Fruit fly (Drosophila melanogaster) whole organism, embryonic: ENCODE measurements around the gene CG12609.
A peak's percentile ranks its signal among the peaks of the same experiment; 100 is the strongest.

ENCODE experiments used
- CG11456 ChIP-seq: fragments of 200-800 bp; sonication (Bioruptor generic); IDR thresholded peaks from 3 replicates; pipeline ENCODE4 v1.3.6; 2022; ENCODE audit warnings: missing biosample characterization, missing genetic modification characterization
- CG12236 ChIP-seq: fragments of 200-800 bp; sonication (Bioruptor generic); optimal IDR thresholded peaks from 2 replicates; lab custom pipeline; 2016; ENCODE audit warnings: missing biosample characterization, missing genetic modification characterization
- CG13123 ChIP-seq: fragments of 200-800 bp; sonication (Bioruptor generic); optimal IDR thresholded peaks from 2 replicates; lab custom pipeline; 2016; ENCODE audit warnings: missing biosample characterization, missing genetic modification characterization
- CG13775 ChIP-seq: fragments of 200-800 bp; sonication (Bioruptor generic); optimal IDR thresholded peaks from 3 replicates; lab custom pipeline; 2017; ENCODE audit warnings: missing biosample characterization, mild to moderate bottlenecking, missing genetic modification characterization
- CG14710 ChIP-seq: fragments of 200-800 bp; sonication (Bioruptor generic); optimal IDR thresholded peaks from 3 replicates; lab custom pipeline; 2019; ENCODE audit warnings: missing biosample characterization, mild to moderate bottlenecking, missing genetic modification characterization, moderate library complexity
- CG1602 ChIP-seq: fragments of 200-800 bp; sonication (Bioruptor generic); optimal IDR thresholded peaks from 3 replicates; lab custom pipeline; 2016; ENCODE audit warnings: missing biosample characterization, missing genetic modification characterization
- CG16815 ChIP-seq: fragments of 200-800 bp; sonication (Bioruptor generic); optimal IDR thresholded peaks from 3 replicates; lab custom pipeline; 2017; ENCODE audit warnings: missing biosample characterization, mild to moderate bottlenecking, missing genetic modification characterization
- CG3847 ChIP-seq: fragments of 200-800 bp; sonication (Bioruptor generic); IDR thresholded peaks from 2 replicates; pipeline ENCODE4 v1.3.6; 2022; ENCODE audit warnings: missing biosample characterization, missing genetic modification characterization
- CG4707 ChIP-seq: fragments of 200-800 bp; sonication (Bioruptor generic); optimal IDR thresholded peaks from 2 replicates; lab custom pipeline; 2018; ENCODE audit warnings: missing biosample characterization, mild to moderate bottlenecking, missing genetic modification characterization, moderate library complexity
- CG6689 ChIP-seq: fragments of 200-800 bp; sonication (Bioruptor generic); IDR thresholded peaks from 2 replicates; pipeline ENCODE4 v1.3.6; 2022; ENCODE audit warnings: missing biosample characterization, missing genetic modification characterization
- CG7556 ChIP-seq: fragments of 200-800 bp; sonication (Bioruptor generic); optimal IDR thresholded peaks from 2 replicates; lab custom pipeline; 2017; ENCODE audit warnings: missing biosample characterization, mild to moderate bottlenecking, missing genetic modification characterization
- CG7745 ChIP-seq: fragments of 200-800 bp; sonication (Bioruptor generic); optimal IDR thresholded peaks from 2 replicates; lab custom pipeline; 2018; ENCODE audit warnings: missing biosample characterization, mild to moderate bottlenecking, missing genetic modification characterization, moderate library complexity
- CG7786 ChIP-seq: fragments of 200-800 bp; sonication (Bioruptor generic); optimal IDR thresholded peaks from 2 replicates; lab custom pipeline; 2016; ENCODE audit warnings: missing biosample characterization, missing genetic modification characterization
- CG9215 ChIP-seq: fragments of 200-800 bp; sonication (Bioruptor generic); IDR thresholded peaks from 2 replicates; pipeline ENCODE4 v1.3.6; 2022; ENCODE audit warnings: missing biosample characterization, missing genetic modification characterization
- CG9609 ChIP-seq: fragments of 200-800 bp; sonication (Bioruptor generic); optimal IDR thresholded peaks from 3 replicates; lab custom pipeline; 2016; ENCODE audit warnings: missing biosample characterization, missing genetic modification characterization
- Dek ChIP-seq: fragments of 200-800 bp; sonication (Bioruptor generic); optimal IDR thresholded peaks from 3 replicates; lab custom pipeline; 2019; ENCODE audit warnings: missing biosample characterization, mild to moderate bottlenecking, missing genetic modification characterization, moderate library complexity
- Doc3 ChIP-seq: fragments of 200-800 bp; sonication (Bioruptor generic); IDR thresholded peaks from 3 replicates; pipeline ENCODE4 v1.3.6; 2022; ENCODE audit warnings: missing biosample characterization, missing genetic modification characterization; ENCODE audit not compliant: partially characterized antibody
- E2f2 ChIP-seq: fragments of 200-800 bp; sonication (Bioruptor generic); IDR thresholded peaks from 2 replicates; pipeline ENCODE4 v1.3.6; 2022; ENCODE audit warnings: missing biosample characterization, missing genetic modification characterization
- HmgZ ChIP-seq: fragments of 200-800 bp; sonication (Bioruptor generic); optimal IDR thresholded peaks from 2 replicates; lab custom pipeline; 2018; ENCODE audit warnings: missing biosample characterization, mild to moderate bottlenecking, missing genetic modification characterization
- Hr3 ChIP-seq: fragments of 200-800 bp; sonication (Bioruptor generic); optimal IDR thresholded peaks from 3 replicates; lab custom pipeline; 2016; ENCODE audit warnings: missing biosample characterization, missing genetic modification characterization
- Meics ChIP-seq: fragments of 200-800 bp; sonication (Bioruptor generic); optimal IDR thresholded peaks from 2 replicates; lab custom pipeline; 2017; ENCODE audit warnings: missing biosample characterization, mild to moderate bottlenecking, missing genetic modification characterization
- NK7.1 ChIP-seq: fragments of 200-800 bp; sonication (Bioruptor generic); optimal IDR thresholded peaks from 3 replicates; lab custom pipeline; 2016; ENCODE audit warnings: missing biosample characterization, missing genetic modification characterization
- Neu2 ChIP-seq: fragments of 200-800 bp; sonication (Bioruptor generic); optimal IDR thresholded peaks from 3 replicates; lab custom pipeline; 2016; ENCODE audit warnings: missing biosample characterization, missing genetic modification characterization, borderline replicate concordance
- Sin3A ChIP-seq: fragments of >200 bp; optimal IDR thresholded peaks from 2 replicates; lab custom pipeline; 2018
- Sry-β ChIP-seq: fragments of 200-800 bp; sonication (Bioruptor generic); optimal IDR thresholded peaks from 2 replicates; lab custom pipeline; 2018; ENCODE audit warnings: missing biosample characterization, mild to moderate bottlenecking, missing genetic modification characterization, moderate library complexity
- Sry-δ ChIP-seq: fragments of 200-800 bp; sonication (Bioruptor generic); optimal IDR thresholded peaks from 2 replicates; lab custom pipeline; 2016; ENCODE audit warnings: missing biosample characterization, missing genetic modification characterization
- YL-1 ChIP-seq: fragments of 200-800 bp; sonication (Bioruptor generic); optimal IDR thresholded peaks from 3 replicates; lab custom pipeline; 2017; ENCODE audit warnings: missing biosample characterization, mild to moderate bottlenecking, missing genetic modification characterization
- ash1 ChIP-seq: fragments of 200-800 bp; sonication (Bioruptor generic); optimal IDR thresholded peaks from 2 replicates; lab custom pipeline; 2018; ENCODE audit warnings: missing biosample characterization, mild to moderate bottlenecking, missing genetic modification characterization
- bcd ChIP-seq: fragments of 200-800 bp; sonication (Bioruptor generic); optimal IDR thresholded peaks from 2 replicates; lab custom pipeline; 2017; ENCODE audit warnings: missing biosample characterization, mild to moderate bottlenecking, missing genetic modification characterization
- bigmax ChIP-seq: fragments of 200-800 bp; sonication (Bioruptor generic); optimal IDR thresholded peaks from 2 replicates; lab custom pipeline; 2018; ENCODE audit warnings: missing biosample characterization, mild to moderate bottlenecking, missing genetic modification characterization
- chn ChIP-seq: fragments of 200-800 bp; sonication (Bioruptor generic); optimal IDR thresholded peaks from 2 replicates; lab custom pipeline; 2016; ENCODE audit warnings: missing biosample characterization, missing genetic modification characterization
- ci ChIP-seq: fragments of 200-800 bp; sonication (Bioruptor generic); IDR thresholded peaks from 3 replicates; pipeline ENCODE4 v1.3.6; 2022; ENCODE audit warnings: missing biosample characterization, missing genetic modification characterization
- croc ChIP-seq: fragments of 200-800 bp; sonication (Bioruptor generic); conservative IDR thresholded peaks from 3 replicates; pipeline ENCODE4 v1.3.6; 2022; ENCODE audit warnings: missing biosample characterization, missing genetic modification characterization
- dimm ChIP-seq: fragments of 200-800 bp; sonication (Bioruptor generic); IDR thresholded peaks from 2 replicates; pipeline ENCODE4 v1.3.6; 2022; ENCODE audit warnings: missing biosample characterization, missing genetic modification characterization
- gcm ChIP-seq: fragments of 200-800 bp; sonication (Bioruptor generic); optimal IDR thresholded peaks from 2 replicates; lab custom pipeline; 2019; ENCODE audit warnings: missing biosample characterization, mild to moderate bottlenecking, missing genetic modification characterization, moderate library complexity
- grau ChIP-seq: fragments of 200-800 bp; optimal IDR thresholded peaks from 3 replicates; lab custom pipeline; 2019; ENCODE audit warnings: missing biosample characterization, mild to moderate bottlenecking, missing genetic modification characterization, moderate library complexity
- grn ChIP-seq: fragments of 200-800 bp; sonication (Bioruptor generic); optimal IDR thresholded peaks from 3 replicates; lab custom pipeline; 2017; ENCODE audit warnings: missing biosample characterization, missing genetic modification characterization
- nerfin-2 ChIP-seq: fragments of 200-800 bp; sonication (Bioruptor generic); IDR thresholded peaks from 2 replicates; pipeline ENCODE4 v1.3.6; 2022; ENCODE audit warnings: missing biosample characterization, missing genetic modification characterization; ENCODE audit not compliant: partially characterized antibody
- nom ChIP-seq: fragments of 200-800 bp; sonication (Bioruptor generic); optimal IDR thresholded peaks from 2 replicates; lab custom pipeline; 2017; ENCODE audit warnings: missing biosample characterization, missing genetic modification characterization, mild to moderate bottlenecking, moderate library complexity, missing genetic modification reagents
- peb ChIP-seq: fragments of 200-800 bp; sonication (Bioruptor generic); IDR thresholded peaks from 2 replicates; pipeline ENCODE4 v1.3.6; 2022; ENCODE audit warnings: missing biosample characterization, missing genetic modification characterization
- pho ChIP-seq: fragments of 200-800 bp; sonication (Bioruptor generic); optimal IDR thresholded peaks from 2 replicates; lab custom pipeline; 2016; ENCODE audit warnings: missing biosample characterization, missing genetic modification characterization
- row ChIP-seq: fragments of 200-800 bp; sonication (Bioruptor generic); IDR thresholded peaks from 3 replicates; pipeline ENCODE4 v1.3.6; 2022; ENCODE audit warnings: missing biosample characterization, missing genetic modification characterization
- run ChIP-seq: fragments of 200-800 bp; sonication (Bioruptor generic); optimal IDR thresholded peaks from 3 replicates; lab custom pipeline; 2018; ENCODE audit warnings: missing biosample characterization, mild to moderate bottlenecking, missing genetic modification characterization
- sens ChIP-seq: fragments of 200-800 bp; sonication (Bioruptor generic); peaks from one replicate; lab custom pipeline; 2016; ENCODE audit warnings: missing biosample characterization, missing genetic modification characterization
- sisA ChIP-seq: fragments of 200-800 bp; sonication (Bioruptor generic); IDR thresholded peaks from 2 replicates; pipeline ENCODE4 v1.3.6; 2022; ENCODE audit warnings: missing biosample characterization, missing genetic modification characterization
- tin ChIP-seq: fragments of 200-800 bp; sonication (Bioruptor generic); optimal IDR thresholded peaks from 3 replicates; lab custom pipeline; 2016; ENCODE audit warnings: missing biosample characterization, missing genetic modification characterization
- trem ChIP-seq: fragments of 200-800 bp; optimal IDR thresholded peaks from 3 replicates; lab custom pipeline; 2019; ENCODE audit warnings: missing biosample characterization, mild to moderate bottlenecking, missing genetic modification characterization, moderate library complexity
- vvl ChIP-seq: fragments of 200-800 bp; sonication (Bioruptor generic); IDR thresholded peaks from 2 replicates; pipeline ENCODE4 v1.3.6; 2022; ENCODE audit warnings: missing biosample characterization, missing genetic modification characterization
- zen2 ChIP-seq: fragments of 200-800 bp; sonication (Bioruptor generic); IDR thresholded peaks from 3 replicates; pipeline ENCODE4 v1.3.6; 2022; ENCODE audit warnings: missing biosample characterization, missing genetic modification characterization; ENCODE audit not compliant: partially characterized antibody
- zfh1 ChIP-seq: fragments of 200-800 bp; sonication (Bioruptor generic); IDR thresholded peaks from 3 replicates; pipeline ENCODE4 v1.3.6; 2022; ENCODE audit warnings: missing biosample characterization, missing genetic modification characterization

Gene CG12609

dm6 chrX:18775839-18776538 lies 27.9 kb upstream of the CG12609 start (continued):
- TF ChIP-seq CG1602 (GFP tag; lab: Kevin White, UChicago) (peak; percentile 62), CG12236 (no peak), CG13123 (GFP tag; lab: Kevin White, UChicago) (peak; percentile 6), trem (tag; lab: Kevin White, UChicago) (peak; percentile 34), CG7745 (tag; lab: Kevin White, UChicago) (no peak), grau (tag; lab: Kevin White, UChicago) (peak; percentile 72), bcd (GFP tag; lab: Kevin White, UChicago) (peak; percentile 43), sisA (GFP tag; lab: Robert Waterston, UW) (peak; percentile 30; the same call in 1 of the 2 replicates), CG3847 (no peak), Doc3 (GFP tag; lab: Robert Waterston, UW) (no peak), Sry-δ (no peak), zfh1 (GFP tag; lab: Robert Waterston, UW) (peak; percentile 38; the same call in 2 of the 3 replicates), CG9609 (no peak), nerfin-2 (GFP tag; lab: Robert Waterston, UW) (no peak), dimm (no peak), CG9215 (GFP tag; lab: Robert Waterston, UW) (0 out of 2 replicates have a peak, but pooled peaks have one; percentile 15), CG16815 (peak; percentile 68), gcm (GFP tag; lab: Kevin White, UChicago) (peak; percentile 72), bigmax (GFP tag; lab: Kevin White, UChicago) (no peak), vvl (peak; percentile 39; the same call in 1 of the 2 replicates), ci (GFP tag; lab: Robert Waterston, UW) (0 out of 3 replicates have a peak, but pooled peaks have one; percentile 48), CG11456 (GFP tag; lab: Robert Waterston, UW) (no peak), Sin3A (lab: Kevin White, UChicago) (no peak), CG13775 (GFP tag; lab: Kevin White, UChicago) (peak; percentile 52), chn (peak; percentile 47), zen2 (GFP tag; lab: Robert Waterston, UW) (no peak), CG14710 (tag; lab: Kevin White, UChicago) (peak; percentile 82), E2f2 (GFP tag; lab: Robert Waterston, UW) (0 out of 2 replicates have a peak, but pooled peaks have one; percentile 9), YL-1 (peak; percentile 8), grn (GFP tag; lab: Kevin White, UChicago) (no peak), CG7786 (no peak), Meics (GFP tag; lab: Kevin White, UChicago) (peak; percentile 25), NK7.1 (GFP tag; lab: Kevin White, UChicago) (no peak), run (tag; lab: Kevin White, UChicago) (peak; percentile 17), Hr3 (GFP tag; lab: Kevin White, UChicago) (peak; percentile 56), row (GFP tag; lab: Robert Waterston, UW) (peak; percentile 64), Sry-β (GFP tag; lab: Kevin White, UChicago) (no peak), nom (GFP tag; lab: Kevin White, UChicago) (peak; percentile 75), Neu2 (GFP tag; lab: Kevin White, UChicago) (no peak), CG4707 (GFP tag; lab: Kevin White, UChicago) (peak; percentile 19), croc (GFP tag; lab: Robert Waterston, UW) (peak; percentile 59), ash1 (GFP tag; lab: Kevin White, UChicago) (no peak), tin (GFP tag; lab: Kevin White, UChicago) (peak; percentile 28), Dek (tag; lab: Kevin White, UChicago) (peak; percentile 17), CG6689 (GFP tag; lab: Robert Waterston, UW) (peak; percentile 31), peb (GFP tag; lab: Robert Waterston, UW) (peak; percentile 5; the same call in 1 of the 2 replicates), pho (GFP tag; lab: Kevin White, UChicago) (no peak), CG7556 (GFP tag; lab: Kevin White, UChicago) (peak; percentile 84), sens (GFP tag; lab: Kevin White, UChicago) (peak; percentile 93), HmgZ (peak; percentile 28)
